Worm (Caenorhabditis elegans) whole organism, late embryonic: ENCODE data around the gene nhr-44.
A peak's percentile ranks its signal among the peaks of the same experiment; 100 is the strongest.

Source experiments
- C38D4.7 ChIP-seq: fragments of 200-800 bp; sonication (Bioruptor generic); optimal IDR thresholded peaks from 2 replicates; lab custom pipeline; 2018; ENCODE audit warnings: mild to moderate bottlenecking, missing genetic modification characterization, moderate library complexity, missing compliant biosample characterization
- F13H6.1 ChIP-seq: sonication (generic microtip); optimal IDR thresholded peaks from 2 replicates; lab custom pipeline; 2016; ENCODE audit warnings: missing genetic modification characterization, missing compliant biosample characterization
- K02D7.2 ChIP-seq: sonication (generic microtip); optimal IDR thresholded peaks from 2 replicates; lab custom pipeline; 2017; ENCODE audit warnings: mild to moderate bottlenecking, missing genetic modification characterization, missing compliant biosample characterization
- K09A11.1 ChIP-seq: sonication (generic microtip); optimal IDR thresholded peaks from 2 replicates; lab custom pipeline; 2017; ENCODE audit warnings: antibody characterized with exemption, mild to moderate bottlenecking, missing genetic modification characterization, missing compliant biosample characterization; ENCODE audit not compliant: insufficient read depth
- T23F11.4 ChIP-seq: fragments of 200-800 bp; sonication (Bioruptor generic); optimal IDR thresholded peaks from 2 replicates; lab custom pipeline; 2018; ENCODE audit warnings: mild to moderate bottlenecking, missing genetic modification characterization, missing compliant biosample characterization
- ahr-1 ChIP-seq: sonication (generic microtip); optimal IDR thresholded peaks from 2 replicates; lab custom pipeline; 2016; ENCODE audit warnings: missing genetic modification characterization, missing compliant biosample characterization
- ama-1 ChIP-seq: fragments of 150-350 bp; optimal IDR thresholded peaks from 2 replicates; lab custom pipeline; 2014
- ceh-14 ChIP-seq: sonication (generic microtip); optimal IDR thresholded peaks from 2 replicates; lab custom pipeline; 2016; ENCODE audit warnings: missing genotype, missing genetic modification characterization, missing compliant biosample characterization
- ceh-18 ChIP-seq: sonication (generic microtip); optimal IDR thresholded peaks from 2 replicates; lab custom pipeline; 2016; ENCODE audit warnings: missing genetic modification characterization, missing compliant biosample characterization
- ceh-2 ChIP-seq: sonication (generic microtip); optimal IDR thresholded peaks from 2 replicates; lab custom pipeline; 2016; ENCODE audit warnings: missing genotype, missing genetic modification characterization, missing compliant biosample characterization
- ceh-24 ChIP-seq: sonication (generic microtip); optimal IDR thresholded peaks from 2 replicates; lab custom pipeline; 2016; ENCODE audit warnings: mild to moderate bottlenecking, missing genetic modification characterization, missing compliant biosample characterization
- ceh-31 ChIP-seq: sonication (generic microtip); optimal IDR thresholded peaks from 2 replicates; lab custom pipeline; 2016; ENCODE audit warnings: missing genetic modification characterization, missing compliant biosample characterization
- ceh-34 ChIP-seq: sonication (generic microtip); optimal IDR thresholded peaks from 2 replicates; lab custom pipeline; 2016; ENCODE audit warnings: mild to moderate bottlenecking, missing genetic modification characterization, missing compliant biosample characterization
- ceh-45 ChIP-seq: fragments of 200-800 bp; sonication (Bioruptor generic); IDR thresholded peaks from 2 replicates; pipeline ENCODE4 v1.3.6; 2022; ENCODE audit warnings: missing genetic modification reagents, missing genetic modification characterization, missing compliant biosample characterization
- ceh-6 ChIP-seq: fragments of 200-800 bp; sonication (Bioruptor generic); optimal IDR thresholded peaks from 2 replicates; lab custom pipeline; 2018; ENCODE audit warnings: mild to moderate bottlenecking, missing genetic modification characterization, missing compliant biosample characterization
- dmd-4 ChIP-seq: sonication (generic microtip); optimal IDR thresholded peaks from 2 replicates; lab custom pipeline; 2016; ENCODE audit warnings: borderline replicate concordance, missing genetic modification characterization, missing compliant biosample characterization
- dve-1 ChIP-seq: sonication (generic microtip); optimal IDR thresholded peaks from 2 replicates; lab custom pipeline; 2017; ENCODE audit warnings: antibody characterized with exemption, mild to moderate bottlenecking, missing genetic modification characterization, missing compliant biosample characterization
- ets-4 ChIP-seq: sonication (generic microtip); optimal IDR thresholded peaks from 2 replicates; lab custom pipeline; 2016; ENCODE audit warnings: missing genetic modification characterization, missing compliant biosample characterization
- fax-1 ChIP-seq: sonication (generic microtip); optimal IDR thresholded peaks from 2 replicates; lab custom pipeline; 2016; ENCODE audit warnings: missing genotype, missing genetic modification characterization, missing compliant biosample characterization
- fkh-10 ChIP-seq: fragments of 150-350 bp; optimal IDR thresholded peaks from 2 replicates; lab custom pipeline; 2014; ENCODE audit warnings: missing biosample characterization, missing genetic modification reagents, missing genetic modification characterization
- fkh-6 ChIP-seq: sonication (generic microtip); optimal IDR thresholded peaks from 2 replicates; lab custom pipeline; 2016; ENCODE audit warnings: missing genetic modification characterization, missing compliant biosample characterization
- hlh-13 ChIP-seq: fragments of 200-800 bp; sonication (Bioruptor generic); optimal IDR thresholded peaks from 2 replicates; lab custom pipeline; 2018; ENCODE audit warnings: mild to moderate bottlenecking, missing genetic modification characterization, missing compliant biosample characterization
- hlh-15 ChIP-seq: sonication (generic microtip); optimal IDR thresholded peaks from 2 replicates; lab custom pipeline; 2016; ENCODE audit warnings: missing genetic modification characterization, missing compliant biosample characterization
- hlh-8 ChIP-seq: sonication (generic microtip); optimal IDR thresholded peaks from 2 replicates; lab custom pipeline; 2016; ENCODE audit warnings: missing genotype, missing genetic modification characterization, missing compliant biosample characterization
- lin-11 ChIP-seq: fragments of 200-800 bp; sonication (Bioruptor generic); optimal IDR thresholded peaks from 2 replicates; lab custom pipeline; 2018; ENCODE audit warnings: mild to moderate bottlenecking, missing genetic modification characterization, missing compliant biosample characterization
- madf-2 ChIP-seq: sonication (generic microtip); optimal IDR thresholded peaks from 2 replicates; lab custom pipeline; 2017; ENCODE audit warnings: missing genetic modification characterization, missing compliant biosample characterization
- nfya-1 ChIP-seq: sonication (generic microtip); optimal IDR thresholded peaks from 2 replicates; lab custom pipeline; 2017; ENCODE audit warnings: missing genetic modification characterization, mild to moderate bottlenecking, missing compliant biosample characterization, antibody characterized with exemption, moderate library complexity
- nhr-232 ChIP-seq: sonication (generic microtip); optimal IDR thresholded peaks from 2 replicates; lab custom pipeline; 2016; ENCODE audit warnings: missing genetic modification characterization, missing compliant biosample characterization
- odd-2 ChIP-seq: sonication (generic microtip); optimal IDR thresholded peaks from 2 replicates; lab custom pipeline; 2017; ENCODE audit warnings: antibody characterized with exemption, mild to moderate bottlenecking, missing genetic modification characterization, missing compliant biosample characterization
- pat-9 ChIP-seq: fragments of 200-800 bp; sonication (Bioruptor generic); optimal IDR thresholded peaks from 2 replicates; lab custom pipeline; 2018; ENCODE audit warnings: mild to moderate bottlenecking, missing genetic modification characterization, moderate library complexity, missing compliant biosample characterization
- pax-1 ChIP-seq: fragments of 150-350 bp; optimal IDR thresholded peaks from 2 replicates; lab custom pipeline; 2014; ENCODE audit warnings: missing biosample characterization, missing genetic modification characterization
- pha-2 ChIP-seq: sonication (generic microtip); optimal IDR thresholded peaks from 2 replicates; lab custom pipeline; 2017; ENCODE audit warnings: mild to moderate bottlenecking, missing genetic modification characterization, missing compliant biosample characterization
- pha-4 ChIP-seq: fragments of 150-350 bp; optimal IDR thresholded peaks from 2 replicates; lab custom pipeline; 2018; ENCODE audit warnings: missing biosample characterization, missing genetic modification reagents, missing genetic modification characterization
- rnt-1 ChIP-seq: sonication (generic microtip); optimal IDR thresholded peaks from 2 replicates; lab custom pipeline; 2016; ENCODE audit warnings: missing genetic modification characterization, missing compliant biosample characterization
- sox-4 ChIP-seq: sonication (generic microtip); optimal IDR thresholded peaks from 2 replicates; lab custom pipeline; 2017; ENCODE audit warnings: mild to moderate bottlenecking, missing genetic modification characterization, inconsistent platforms, missing compliant biosample characterization
- syd-9 ChIP-seq: sonication (generic microtip); optimal IDR thresholded peaks from 2 replicates; lab custom pipeline; 2016; ENCODE audit warnings: mild to moderate bottlenecking, missing genetic modification characterization, moderate library complexity, missing compliant biosample characterization
- tbx-2 ChIP-seq: sonication (generic microtip); optimal IDR thresholded peaks from 2 replicates; lab custom pipeline; 2016; ENCODE audit warnings: missing genetic modification characterization, missing compliant biosample characterization
- tbx-7 ChIP-seq: sonication (generic microtip); optimal IDR thresholded peaks from 2 replicates; lab custom pipeline; 2016; ENCODE audit warnings: missing genotype, missing genetic modification characterization, missing compliant biosample characterization
- unc-3 ChIP-seq, 2 experiments: fragments of 200-800 bp in 1 of 2; sonication (Bioruptor generic) in 1 of 2; sonication (generic microtip) in 1 of 2; conservative IDR thresholded peaks in 1 of 2; optimal IDR thresholded peaks in 1 of 2; 2 replicates each; pipeline versions ENCODE4 v1.3.6 to Lab custom; 2016 to 2022; ENCODE audit warnings: missing compliant biosample characterization in 2 of 2, missing genetic modification characterization in 2 of 2, missing genetic modification reagents in 1 of 2
- unc-42 ChIP-seq: sonication (generic microtip); optimal IDR thresholded peaks from 2 replicates; lab custom pipeline; 2016; ENCODE audit warnings: missing genotype, missing genetic modification characterization, missing compliant biosample characterization
- unc-55 ChIP-seq: sonication (generic microtip); optimal IDR thresholded peaks from 2 replicates; lab custom pipeline; 2017; ENCODE audit warnings: missing biosample characterization, missing genetic modification reagents, missing genetic modification characterization
- unc-86 ChIP-seq: sonication (generic microtip); optimal IDR thresholded peaks from 2 replicates; lab custom pipeline; 2016; ENCODE audit warnings: missing genetic modification characterization, missing compliant biosample characterization

Gene nhr-44

ce11 chrV:8938943-8939342, 25.0 kb downstream of the nhr-44 start:
- TF ChIP-seq sox-4: no peak
- no peak for TF ChIP-seq ceh-18 (tag; lab: Kevin White, UChicago)
- TF ChIP-seq hlh-8 (tag; lab: Kevin White, UChicago): no peak
- TF ChIP-seq pha-4: no peak

- TF ChIP-seq unc-3 (GFP tag; conservative IDR thresholded peaks at IDR 0.05; lab: Robert Waterston, UW): no peak
- TF ChIP-seq unc-3 (tag; optimal IDR thresholded peaks at IDR 0.05; lab: Kevin White, UChicago): no peak
- no peak for TF ChIP-seq K02D7.2 (tag; lab: Kevin White, UChicago)
- no peak for TF ChIP-seq ceh-45 (GFP tag; lab: Robert Waterston, UW)
- no peak for TF ChIP-seq ceh-2 (tag; lab: Kevin White, UChicago)
- TF ChIP-seq odd-2 (tag; lab: Kevin White, UChicago): no peak
- no peak for TF ChIP-seq pha-2 (tag; lab: Kevin White, UChicago)
- no peak for TF ChIP-seq pax-1 (tag; lab: Kevin White, UChicago)
- TF ChIP-seq unc-42 (tag; lab: Kevin White, UChicago): no peak
- no peak for TF ChIP-seq K09A11.1
- TF ChIP-seq fkh-6 (tag; lab: Kevin White, UChicago): no peak
- TF ChIP-seq hlh-13: no peak
- no peak for TF ChIP-seq ama-1 (lab: Kevin White, UChicago)
- no peak for TF ChIP-seq ceh-31
- no peak for TF ChIP-seq C38D4.7
- no peak for TF ChIP-seq dmd-4
- TF ChIP-seq T23F11.4 (GFP tag; lab: Kevin White, UChicago): no peak
- TF ChIP-seq lin-11 (tag; lab: Kevin White, UChicago): no peak
- no peak for TF ChIP-seq fkh-10 (GFP tag; lab: Kevin White, UChicago)
- TF ChIP-seq, all 69 proteins: peak for 0
Measured at ce11 chrV:8938445-8938844, 25.5 kb downstream of the nhr-44 start.

ce11 chrV:8937476-8938249, 26.2 kb downstream of the nhr-44 start:
- TF ChIP-seq tbx-7 (tag; lab: Kevin White, UChicago): no peak
- no peak for TF ChIP-seq syd-9 (tag; lab: Kevin White, UChicago)
- TF ChIP-seq ceh-14: no peak
- no peak for TF ChIP-seq unc-42 (tag; lab: Kevin White, UChicago)
- no peak for TF ChIP-seq C38D4.7
- TF ChIP-seq pax-1 (tag; lab: Kevin White, UChicago): no peak
- no peak for TF ChIP-seq hlh-15 (tag; lab: Kevin White, UChicago)
- TF ChIP-seq ahr-1 (tag; lab: Kevin White, UChicago): no peak
- TF ChIP-seq madf-2: no peak
- TF ChIP-seq lin-11 (tag; lab: Kevin White, UChicago): no peak
- no peak for TF ChIP-seq dve-1 (tag; lab: Kevin White, UChicago)
- TF ChIP-seq ama-1 (lab: Kevin White, UChicago): no peak
- TF ChIP-seq unc-86 (tag; lab: Kevin White, UChicago): no peak
- no peak for TF ChIP-seq fax-1 (tag; lab: Kevin White, UChicago)
- TF ChIP-seq, all 69 proteins: peak for 0

- TF ChIP-seq K09A11.1: no peak
- TF ChIP-seq unc-55: peak; percentile 28
Measured at ce11 chrV:8936791-8937475, 27.0 kb downstream of the nhr-44 start.

ce11 chrV:8936184-8936589, 27.7 kb downstream of the nhr-44 start, which contains the start of gene unc-23:
TSS of gene unc-23 (plus strand) at chrV:8936359.
- TF ChIP-seq ceh-34 (tag; lab: Kevin White, UChicago) (peak; percentile 11), odd-2 (tag; lab: Kevin White, UChicago) (no peak), ceh-18 (tag; lab: Kevin White, UChicago) (peak; percentile 83), ceh-6 (GFP tag; lab: Kevin White, UChicago) (no peak), unc-86 (tag; lab: Kevin White, UChicago) (no peak), nhr-232 (tag; lab: Kevin White, UChicago) (no peak), ets-4 (tag; lab: Kevin White, UChicago) (peak; percentile 60), pha-2 (tag; lab: Kevin White, UChicago) (no peak), F13H6.1 (tag; lab: Kevin White, UChicago) (peak; percentile 26), pat-9 (tag; lab: Kevin White, UChicago) (peak; percentile 38), ceh-24 (tag; lab: Kevin White, UChicago) (no peak), tbx-2 (tag; lab: Kevin White, UChicago) (peak; percentile 23), dve-1 (tag; lab: Kevin White, UChicago) (peak; percentile 9), unc-55 (peak; percentile 86), nfya-1 (tag; lab: Kevin White, UChicago) (peak; percentile 79), rnt-1 (peak; percentile 80)
